Worm (Caenorhabditis elegans) whole organism, L1 larva: ENCODE measurements around the gene K08D9.2.

Experiments
- dpl-1 ChIP-seq, 3 experiments: fragments of 150-350 bp in 2 of 3; sonication (generic microtip) in 1 of 3; optimal IDR thresholded peaks; 2 replicates each; lab custom pipeline; 2014 to 2017; ENCODE audit warnings: missing biosample characterization in 3 of 3, missing genetic modification characterization in 3 of 3, missing genetic modification reagents in 3 of 3
- hlh-4 ChIP-seq: sonication (generic microtip); optimal IDR thresholded peaks from 2 replicates; lab custom pipeline; 2016; ENCODE audit warnings: mild to moderate bottlenecking, missing genetic modification characterization, missing compliant biosample characterization
- lin-35 ChIP-seq, 2 experiments: fragments of 150-350 bp; optimal IDR thresholded peaks; 2 replicates each; lab custom pipeline; 2014; ENCODE audit warnings: missing biosample characterization in 2 of 2, missing genetic modification characterization in 2 of 2, missing genetic modification reagents in 2 of 2
- pax-3 ChIP-seq: fragments of 200-800 bp; sonication (Bioruptor generic); optimal IDR thresholded peaks from 2 replicates; lab custom pipeline; 2018; ENCODE audit warnings: mild to moderate bottlenecking, missing genetic modification characterization, moderate library complexity, missing compliant biosample characterization
- unc-130 ChIP-seq: fragments of 150-350 bp; optimal IDR thresholded peaks from 2 replicates; lab custom pipeline; 2017; ENCODE audit warnings: missing biosample characterization, missing genetic modification characterization, inconsistent platforms
- xbp-1 ChIP-seq: sonication (generic microtip); optimal IDR thresholded peaks from 2 replicates; lab custom pipeline; 2016; ENCODE audit warnings: missing genetic modification characterization, missing compliant biosample characterization

DNA sequence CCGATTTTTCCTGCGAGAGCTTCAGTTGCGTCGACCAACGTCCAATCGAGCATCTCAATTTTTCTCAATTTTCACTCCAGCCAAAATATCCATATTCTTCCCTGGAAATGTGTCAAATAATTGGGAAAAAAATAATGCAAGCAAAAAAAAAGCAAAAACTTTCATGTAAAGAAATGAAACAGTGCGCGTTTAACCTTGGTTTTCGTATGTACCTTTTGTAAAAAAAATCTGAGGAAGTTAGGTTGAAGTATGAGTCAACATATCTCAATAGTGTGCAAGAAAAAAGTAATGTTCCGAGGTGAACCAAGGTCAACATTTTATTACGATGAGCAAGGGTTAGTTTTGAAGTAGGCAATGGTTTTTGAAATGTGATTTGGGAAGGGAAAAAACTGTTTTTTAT lies 22.7 kb downstream of the K08D9.2 start, which contains the start of gene T28A11.13:
- TF ChIP-seq pax-3 (tag; lab: Kevin White, UChicago) (no peak), hlh-4 (tag; lab: Kevin White, UChicago) (no peak), xbp-1 (tag; lab: Kevin White, UChicago) (no peak), dpl-1 (GFP tag; optimal IDR thresholded peaks at IDR 0.05; lab: Kevin White, UChicago) (no peak), unc-130 (tag; lab: Kevin White, UChicago) (no peak), lin-35 (GFP tag; optimal IDR thresholded peaks at IDR 0.05; lab: Kevin White, UChicago) (no peak)
